Fruit fly (Drosophila melanogaster) whole organism, embryonic: ENCODE data around the gene CG43218.
A peak's percentile ranks its signal among the peaks of the same experiment; 100 is the strongest.

ENCODE experiments used
- Asciz ChIP-seq: fragments of 200-800 bp; sonication (Bioruptor generic); optimal IDR thresholded peaks from 2 replicates; lab custom pipeline; 2017; ENCODE audit warnings: missing biosample characterization, mild to moderate bottlenecking, missing genetic modification characterization, missing genetic modification reagents
- Awh ChIP-seq: fragments of 200-800 bp; sonication (Bioruptor generic); IDR thresholded peaks from 2 replicates; pipeline ENCODE4, ENCODE4 v1.3.6; 2022; ENCODE audit warnings: missing biosample characterization, missing genetic modification characterization
- Bdp1 ChIP-seq: fragments of 200-800 bp; sonication (Bioruptor generic); optimal IDR thresholded peaks from 3 replicates; lab custom pipeline; 2016; ENCODE audit warnings: missing biosample characterization, missing genetic modification characterization
- CG1024 ChIP-seq: fragments of 200-800 bp; sonication (Bioruptor generic); IDR thresholded peaks from 2 replicates; pipeline ENCODE4 v1.3.6; 2022; ENCODE audit warnings: missing biosample characterization, missing genetic modification characterization
- CG10959 ChIP-seq: fragments of 200-800 bp; sonication (Bioruptor generic); IDR thresholded peaks from 2 replicates; pipeline ENCODE4 v1.3.6; 2022; ENCODE audit warnings: missing biosample characterization, missing genetic modification characterization
- CG11085 ChIP-seq: fragments of 200-800 bp; sonication (Bioruptor generic); IDR thresholded peaks from 2 replicates; pipeline ENCODE4 v1.3.6; 2022; ENCODE audit warnings: missing biosample characterization, missing genetic modification characterization
- CG11504 ChIP-seq: fragments of 200-800 bp; sonication (Bioruptor generic); optimal IDR thresholded peaks from 3 replicates; lab custom pipeline; 2019; ENCODE audit warnings: missing biosample characterization, mild to moderate bottlenecking, missing genetic modification characterization, moderate library complexity
- CG12219 ChIP-seq: fragments of 200-800 bp; sonication (Bioruptor generic); optimal IDR thresholded peaks from 3 replicates; lab custom pipeline; 2018; ENCODE audit warnings: missing biosample characterization, mild to moderate bottlenecking, missing genetic modification characterization
- CG12236 ChIP-seq: fragments of 200-800 bp; sonication (Bioruptor generic); optimal IDR thresholded peaks from 2 replicates; lab custom pipeline; 2016; ENCODE audit warnings: missing biosample characterization, missing genetic modification characterization
- CG16815 ChIP-seq: fragments of 200-800 bp; sonication (Bioruptor generic); optimal IDR thresholded peaks from 3 replicates; lab custom pipeline; 2017; ENCODE audit warnings: missing biosample characterization, mild to moderate bottlenecking, missing genetic modification characterization
- CG16863 ChIP-seq: fragments of 200-800 bp; sonication (Bioruptor generic); optimal IDR thresholded peaks from 3 replicates; lab custom pipeline; 2016; ENCODE audit warnings: missing biosample characterization, missing genetic modification characterization
- CG17359 ChIP-seq: fragments of 200-800 bp; sonication (Bioruptor generic); optimal IDR thresholded peaks from 3 replicates; lab custom pipeline; 2018; ENCODE audit warnings: missing biosample characterization, mild to moderate bottlenecking, missing genetic modification characterization, moderate library complexity
- CG17829 ChIP-seq: fragments of 200-800 bp; optimal IDR thresholded peaks from 2 replicates; lab custom pipeline; 2019; ENCODE audit warnings: missing biosample characterization, mild to moderate bottlenecking, missing genetic modification characterization, moderate library complexity
- CG2120 ChIP-seq: fragments of 200-800 bp; sonication (Bioruptor generic); optimal IDR thresholded peaks from 3 replicates; lab custom pipeline; 2016; ENCODE audit warnings: missing biosample characterization, missing genetic modification characterization
- CG31441 ChIP-seq: fragments of 200-800 bp; sonication (Bioruptor generic); IDR thresholded peaks from 2 replicates; pipeline ENCODE4 v1.3.6; 2022; ENCODE audit warnings: missing biosample characterization, missing genetic modification characterization
- CG34376 ChIP-seq: fragments of 200-800 bp; sonication (Bioruptor generic); optimal IDR thresholded peaks from 2 replicates; lab custom pipeline; 2018; ENCODE audit warnings: missing biosample characterization, mild to moderate bottlenecking, missing genetic modification characterization
- CG34422 ChIP-seq: fragments of 200-800 bp; sonication (Bioruptor generic); IDR thresholded peaks from 3 replicates; pipeline ENCODE4 v1.3.6; 2022; ENCODE audit warnings: missing biosample characterization, missing genetic modification characterization
- CG4424 ChIP-seq: fragments of 200-800 bp; sonication (Bioruptor generic); optimal IDR thresholded peaks from 3 replicates; lab custom pipeline; 2016; ENCODE audit warnings: missing biosample characterization, missing genetic modification characterization
- CG6689 ChIP-seq: fragments of 200-800 bp; sonication (Bioruptor generic); IDR thresholded peaks from 2 replicates; pipeline ENCODE4 v1.3.6; 2022; ENCODE audit warnings: missing biosample characterization, missing genetic modification characterization
- CG7372 ChIP-seq: fragments of 200-800 bp; sonication (Bioruptor generic); IDR thresholded peaks from 2 replicates; pipeline ENCODE4 v1.3.6; 2022; ENCODE audit warnings: missing biosample characterization, missing genetic modification characterization
- CG7556 ChIP-seq: fragments of 200-800 bp; sonication (Bioruptor generic); optimal IDR thresholded peaks from 2 replicates; lab custom pipeline; 2017; ENCODE audit warnings: missing biosample characterization, mild to moderate bottlenecking, missing genetic modification characterization
- CG8388 ChIP-seq: fragments of 200-800 bp; sonication (Bioruptor generic); optimal IDR thresholded peaks from 2 replicates; lab custom pipeline; 2019; ENCODE audit warnings: missing biosample characterization, mild to moderate bottlenecking, missing genetic modification characterization, moderate library complexity
- CG9727 ChIP-seq: fragments of 200-800 bp; sonication (Bioruptor generic); optimal IDR thresholded peaks from 3 replicates; lab custom pipeline; 2017; ENCODE audit warnings: missing biosample characterization, mild to moderate bottlenecking, missing genetic modification characterization
- CHES-1-like ChIP-seq: fragments of 200-800 bp; sonication (Bioruptor generic); optimal IDR thresholded peaks from 2 replicates; lab custom pipeline; 2016; ENCODE audit warnings: missing biosample characterization, missing genetic modification characterization
- D19A ChIP-seq: fragments of 200-800 bp; optimal IDR thresholded peaks from 3 replicates; lab custom pipeline; 2019; ENCODE audit warnings: missing biosample characterization, mild to moderate bottlenecking, missing genetic modification characterization, moderate library complexity
- Drgx ChIP-seq: fragments of 200-800 bp; sonication (Bioruptor generic); IDR thresholded peaks from 2 replicates; pipeline ENCODE4 v1.3.6; 2022; ENCODE audit warnings: missing biosample characterization, missing genetic modification characterization
- ERR ChIP-seq: fragments of 200-800 bp; sonication (Bioruptor generic); optimal IDR thresholded peaks from 2 replicates; lab custom pipeline; 2016; ENCODE audit warnings: missing biosample characterization, missing genetic modification characterization
- Gsc ChIP-seq: fragments of 200-800 bp; sonication (Bioruptor generic); IDR thresholded peaks from 2 replicates; pipeline ENCODE4 v1.3.6; 2022; ENCODE audit warnings: missing biosample characterization, missing genetic modification characterization
- Hr51 ChIP-seq, 2 experiments: fragments of 200-800 bp; sonication (Bioruptor generic); optimal IDR thresholded peaks; 2 replicates in 1 of 2; 3 replicates in 1 of 2; lab custom pipeline; 2016 to 2018; ENCODE audit warnings: missing biosample characterization in 2 of 2, missing genetic modification characterization in 2 of 2, mild to moderate bottlenecking in 1 of 2, moderate library complexity in 1 of 2
- Meics ChIP-seq: fragments of 200-800 bp; sonication (Bioruptor generic); optimal IDR thresholded peaks from 2 replicates; lab custom pipeline; 2017; ENCODE audit warnings: missing biosample characterization, mild to moderate bottlenecking, missing genetic modification characterization
- Rfx ChIP-seq: fragments of 200-800 bp; sonication (Bioruptor generic); IDR thresholded peaks from 2 replicates; pipeline ENCODE4 v1.3.6; 2022; ENCODE audit warnings: missing biosample characterization, missing genetic modification characterization
- Xbp1 ChIP-seq: fragments of 200-800 bp; sonication (Bioruptor generic); optimal IDR thresholded peaks from 3 replicates; lab custom pipeline; 2016; ENCODE audit warnings: missing biosample characterization, mild to moderate bottlenecking, missing genetic modification characterization
- Xrp1 ChIP-seq: fragments of 200-800 bp; sonication (Bioruptor generic); IDR thresholded peaks from 2 replicates; pipeline ENCODE4 v1.3.6; 2022; ENCODE audit warnings: missing biosample characterization, missing genetic modification characterization
- ara ChIP-seq: fragments of 200-800 bp; sonication (Bioruptor generic); IDR thresholded peaks from 2 replicates; pipeline ENCODE4 v1.3.6; 2022; ENCODE audit warnings: missing biosample characterization, missing genetic modification characterization
- bab2 ChIP-seq: fragments of 200-800 bp; sonication (Bioruptor generic); optimal IDR thresholded peaks from 2 replicates; lab custom pipeline; 2016; ENCODE audit warnings: missing biosample characterization, missing genetic modification characterization
- bcd ChIP-seq: fragments of 200-800 bp; sonication (Bioruptor generic); optimal IDR thresholded peaks from 2 replicates; lab custom pipeline; 2017; ENCODE audit warnings: missing biosample characterization, mild to moderate bottlenecking, missing genetic modification characterization
- dmrt11E ChIP-seq: fragments of 200-800 bp; sonication (Bioruptor generic); optimal IDR thresholded peaks from 3 replicates; lab custom pipeline; 2018; ENCODE audit warnings: missing biosample characterization, mild to moderate bottlenecking, missing genetic modification characterization, moderate library complexity
- dmrt99B ChIP-seq: fragments of 200-800 bp; sonication (Bioruptor generic); optimal IDR thresholded peaks from 2 replicates; lab custom pipeline; 2018; ENCODE audit warnings: missing biosample characterization, mild to moderate bottlenecking, missing genetic modification characterization, moderate library complexity
- eve ChIP-seq, 2 experiments: fragments of >200 bp; optimal IDR thresholded peaks; 2 replicates each; lab custom pipeline; 2017; ENCODE audit warnings: missing biosample characterization in 2 of 2, missing genetic modification characterization in 2 of 2
- fd96Cb ChIP-seq: fragments of 200-800 bp; sonication (Bioruptor generic); optimal IDR thresholded peaks from 2 replicates; lab custom pipeline; 2018; ENCODE audit warnings: missing biosample characterization, mild to moderate bottlenecking, missing genetic modification characterization, moderate library complexity
- gem ChIP-seq: fragments of 200-800 bp; sonication (Bioruptor generic); optimal IDR thresholded peaks from 2 replicates; lab custom pipeline; 2019; ENCODE audit warnings: missing biosample characterization, mild to moderate bottlenecking, missing genetic modification characterization, moderate library complexity
- lab ChIP-seq: fragments of 200-800 bp; sonication (Bioruptor generic); optimal IDR thresholded peaks from 3 replicates; lab custom pipeline; 2017; ENCODE audit warnings: missing biosample characterization, missing genetic modification characterization, mild to moderate bottlenecking, moderate library complexity, missing genetic modification reagents
- lmd ChIP-seq: fragments of 200-800 bp; sonication (Bioruptor generic); IDR thresholded peaks from 2 replicates; pipeline ENCODE4 v1.3.6; 2022; ENCODE audit warnings: missing biosample characterization, missing genetic modification characterization
- mam ChIP-seq: fragments of 200-800 bp; sonication (Bioruptor generic); optimal IDR thresholded peaks from 3 replicates; lab custom pipeline; 2016; ENCODE audit warnings: missing biosample characterization, missing genetic modification characterization
- onecut ChIP-seq: fragments of 200-800 bp; sonication (Bioruptor generic); IDR thresholded peaks from 2 replicates; pipeline ENCODE4 v1.3.6; 2022; ENCODE audit warnings: missing biosample characterization, missing genetic modification characterization
- p53 ChIP-seq: fragments of 200-800 bp; sonication (Bioruptor generic); optimal IDR thresholded peaks from 2 replicates; lab custom pipeline; 2016; ENCODE audit warnings: missing biosample characterization, missing genetic modification characterization
- sqz ChIP-seq: fragments of 200-800 bp; sonication (Bioruptor generic); optimal IDR thresholded peaks from 3 replicates; lab custom pipeline; 2018; ENCODE audit warnings: missing biosample characterization, mild to moderate bottlenecking, missing genetic modification characterization
- stc ChIP-seq: fragments of 200-800 bp; sonication (Bioruptor generic); IDR thresholded peaks from 2 replicates; pipeline ENCODE4 v1.3.6; 2022; ENCODE audit warnings: missing biosample characterization, missing genetic modification characterization
- trem ChIP-seq: fragments of 200-800 bp; optimal IDR thresholded peaks from 3 replicates; lab custom pipeline; 2019; ENCODE audit warnings: missing biosample characterization, mild to moderate bottlenecking, missing genetic modification characterization, moderate library complexity

Gene CG43218

dm6 chr3L:21253761-21254523 lies 3.9 kb upstream of the CG43218 start (continued):
- TF ChIP-seq CG34422 (GFP tag; lab: Robert Waterston, UW) (peak; percentile 15; the same call in 1 of the 3 replicates), CG12236 (GFP tag; lab: Kevin White, UChicago) (no peak), dmrt11E (peak; percentile 55), onecut (GFP tag; lab: Robert Waterston, UW) (peak; percentile 31; the same call in 1 of the 2 replicates), CG2120 (no peak), Rfx (GFP tag; lab: Robert Waterston, UW) (peak; percentile 26; the same call in 1 of the 2 replicates), CG16863 (GFP tag; lab: Kevin White, UChicago) (no peak), CG11085 (GFP tag; lab: Robert Waterston, UW) (0 out of 2 replicates have a peak, but pooled peaks have one; percentile 18), Awh (GFP tag; lab: Robert Waterston, UW) (0 out of 2 replicates have a peak, but pooled peaks have one; percentile 47), sqz (GFP tag; lab: Kevin White, UChicago) (no peak), CG10959 (GFP tag; lab: Robert Waterston, UW) (peak; percentile 13; the same call in 1 of the 2 replicates), bab2 (GFP tag; lab: Kevin White, UChicago) (peak; percentile 33), CG6689 (GFP tag; lab: Robert Waterston, UW) (peak; percentile 18; the same call in 1 of the 2 replicates), mam (GFP tag; lab: Kevin White, UChicago) (peak; percentile 8), ara (no peak), CHES-1-like (GFP tag; lab: Kevin White, UChicago) (no peak), CG16815 (GFP tag; lab: Kevin White, UChicago) (no peak), CG7556 (GFP tag; lab: Kevin White, UChicago) (peak; percentile 13), CG17359 (tag; lab: Kevin White, UChicago) (peak; percentile 50), lab (GFP tag; lab: Kevin White, UChicago) (peak; percentile 14), eve (GFP tag; optimal IDR thresholded peaks at IDR 0.05; lab: Kevin White, UChicago) (peak in 1 of 2 experiments; percentile 58), Xrp1 (0 out of 2 replicates have a peak, but pooled peaks have one; percentile 49), CG31441 (GFP tag; lab: Robert Waterston, UW) (peak; percentile 65), CG1024 (GFP tag; lab: Robert Waterston, UW) (0 out of 2 replicates have a peak, but pooled peaks have one; percentile 8), CG34376 (GFP tag; lab: Kevin White, UChicago) (no peak), bcd (GFP tag; lab: Kevin White, UChicago) (peak; percentile 27), stc (GFP tag; lab: Robert Waterston, UW) (0 out of 2 replicates have a peak, but pooled peaks have one; percentile 38), lmd (GFP tag; lab: Robert Waterston, UW) (peak; percentile 13; the same call in 1 of the 2 replicates), Hr51 (GFP tag; optimal IDR thresholded peaks at IDR 0.05; lab: Kevin White, UChicago) (peak in 1 of 2 experiments; percentile 69), CG17829 (tag; lab: Kevin White, UChicago) (peak; percentile 65), Meics (GFP tag; lab: Kevin White, UChicago) (peak; percentile 11), CG8388 (peak; percentile 42), p53 (GFP tag; lab: Kevin White, UChicago) (no peak), Drgx (GFP tag; lab: Robert Waterston, UW) (peak; percentile 83), ERR (GFP tag; lab: Kevin White, UChicago) (no peak), Asciz (GFP tag; lab: Kevin White, UChicago) (peak; percentile 35), trem (tag; lab: Kevin White, UChicago) (peak; percentile 47), D19A (tag; lab: Kevin White, UChicago) (peak; percentile 36), CG4424 (GFP tag; lab: Kevin White, UChicago) (peak; percentile 60), gem (tag; lab: Kevin White, UChicago) (peak; percentile 76), CG7372 (GFP tag; lab: Robert Waterston, UW) (no peak), CG12219 (GFP tag; lab: Kevin White, UChicago) (peak; percentile 19), Xbp1 (GFP tag; lab: Kevin White, UChicago) (peak; percentile 60), dmrt99B (peak; percentile 56), CG11504 (tag; lab: Kevin White, UChicago) (peak; percentile 70), Bdp1 (GFP tag; lab: Kevin White, UChicago) (no peak), Gsc (GFP tag; lab: Robert Waterston, UW) (no peak), CG9727 (peak; percentile 54), fd96Cb (tag; lab: Kevin White, UChicago) (peak; percentile 62)
